Fruit fly (Drosophila melanogaster) whole organism, embryonic: Measurements from ENCODE around the gene CG9760.

Source experiments
- CG10462 ChIP-seq: fragments of 200-800 bp; sonication (Bioruptor generic); optimal IDR thresholded peaks from 2 replicates; lab custom pipeline; 2016; ENCODE audit warnings: missing biosample characterization, missing genetic modification characterization
- CG11247 ChIP-seq: fragments of 200-800 bp; sonication (Bioruptor generic); IDR thresholded peaks from 2 replicates; pipeline ENCODE4 v1.3.6; 2022; ENCODE audit warnings: missing biosample characterization, missing genetic modification characterization
- CG13424 ChIP-seq: fragments of 200-800 bp; sonication (Bioruptor generic); optimal IDR thresholded peaks from 2 replicates; lab custom pipeline; 2019; ENCODE audit warnings: missing biosample characterization, mild to moderate bottlenecking, missing genetic modification characterization, moderate library complexity
- CG13894 ChIP-seq: fragments of 200-800 bp; sonication (Bioruptor generic); optimal IDR thresholded peaks from 3 replicates; lab custom pipeline; 2018; ENCODE audit warnings: missing biosample characterization, mild to moderate bottlenecking, missing genetic modification characterization, moderate library complexity
- CG14050 ChIP-seq: fragments of 200-800 bp; sonication (Bioruptor generic); IDR thresholded peaks from 3 replicates; pipeline ENCODE4 v1.3.6; 2022; ENCODE audit warnings: missing biosample characterization, missing genetic modification characterization
- CG14441 ChIP-seq: fragments of 200-800 bp; sonication (Bioruptor generic); IDR thresholded peaks from 2 replicates; pipeline ENCODE4 v1.3.6; 2022; ENCODE audit warnings: missing biosample characterization, missing genetic modification characterization
- CG30020 ChIP-seq: fragments of 200-800 bp; optimal IDR thresholded peaks from 2 replicates; lab custom pipeline; 2019; ENCODE audit warnings: missing biosample characterization, mild to moderate bottlenecking, missing genetic modification characterization, moderate library complexity
- CG30403 ChIP-seq: fragments of 200-800 bp; sonication (Bioruptor generic); optimal IDR thresholded peaks from 3 replicates; lab custom pipeline; 2016; ENCODE audit warnings: missing biosample characterization, missing genetic modification characterization
- CG3065 ChIP-seq: fragments of 200-800 bp; sonication (Bioruptor generic); optimal IDR thresholded peaks from 2 replicates; lab custom pipeline; 2016; ENCODE audit warnings: missing biosample characterization, missing genetic modification characterization
- CG3163 ChIP-seq: fragments of 200-800 bp; sonication (Bioruptor generic); optimal IDR thresholded peaks from 3 replicates; lab custom pipeline; 2016; ENCODE audit warnings: missing biosample characterization, missing genetic modification characterization
- CG3838 ChIP-seq: fragments of 200-800 bp; sonication (Bioruptor generic); optimal IDR thresholded peaks from 3 replicates; lab custom pipeline; 2016; ENCODE audit warnings: missing biosample characterization, missing genetic modification characterization
- CG43689 ChIP-seq: fragments of 200-800 bp; sonication (Bioruptor generic); IDR thresholded peaks from 2 replicates; pipeline ENCODE4 v1.3.6; 2022; ENCODE audit warnings: missing biosample characterization, missing genetic modification characterization
- CG7556 ChIP-seq: fragments of 200-800 bp; sonication (Bioruptor generic); optimal IDR thresholded peaks from 2 replicates; lab custom pipeline; 2017; ENCODE audit warnings: missing biosample characterization, mild to moderate bottlenecking, missing genetic modification characterization
- CG7928 ChIP-seq: fragments of 200-800 bp; sonication (Bioruptor generic); optimal IDR thresholded peaks from 2 replicates; lab custom pipeline; 2017; ENCODE audit warnings: missing biosample characterization, mild to moderate bottlenecking, missing genetic modification characterization
- CG9727 ChIP-seq: fragments of 200-800 bp; sonication (Bioruptor generic); optimal IDR thresholded peaks from 3 replicates; lab custom pipeline; 2017; ENCODE audit warnings: missing biosample characterization, mild to moderate bottlenecking, missing genetic modification characterization
- CG9797 ChIP-seq: fragments of 200-800 bp; sonication (Bioruptor generic); optimal IDR thresholded peaks from 3 replicates; lab custom pipeline; 2018; ENCODE audit warnings: missing biosample characterization, mild to moderate bottlenecking, missing genetic modification characterization
- Dbx ChIP-seq: fragments of 200-800 bp; sonication (Bioruptor generic); IDR thresholded peaks from 3 replicates; pipeline ENCODE4 v1.3.6; 2022; ENCODE audit warnings: missing biosample characterization, missing genetic modification characterization
- E2f1 ChIP-seq: fragments of 200-800 bp; sonication (Bioruptor generic); IDR thresholded peaks from 2 replicates; pipeline ENCODE4 v1.3.6; 2022; ENCODE audit warnings: missing biosample characterization, missing genetic modification characterization
- E2f2 ChIP-seq: fragments of 200-800 bp; sonication (Bioruptor generic); IDR thresholded peaks from 2 replicates; pipeline ENCODE4 v1.3.6; 2022; ENCODE audit warnings: missing biosample characterization, missing genetic modification characterization
- Fer2 ChIP-seq: fragments of 200-800 bp; sonication (Bioruptor generic); optimal IDR thresholded peaks from 2 replicates; lab custom pipeline; 2018; ENCODE audit warnings: missing biosample characterization, mild to moderate bottlenecking, missing genetic modification characterization, moderate library complexity
- H15 ChIP-seq: fragments of 200-800 bp; sonication (Bioruptor generic); IDR thresholded peaks from 3 replicates; pipeline ENCODE4 v1.3.6; 2022; ENCODE audit warnings: missing biosample characterization, missing genetic modification characterization
- Kr ChIP-seq: fragments of 200-800 bp; sonication (Bioruptor generic); optimal IDR thresholded peaks from 2 replicates; lab custom pipeline; 2017; ENCODE audit warnings: missing biosample characterization, mild to moderate bottlenecking, missing genetic modification characterization
- Med ChIP-seq: fragments of 200-800 bp; sonication (Bioruptor generic); peaks from one replicate; lab custom pipeline; 2016; ENCODE audit warnings: missing biosample characterization, missing genetic modification characterization, mild to moderate bottlenecking, inconsistent platforms, moderate library complexity
- NC2α ChIP-seq: fragments of 200-800 bp; sonication (Bioruptor generic); optimal IDR thresholded peaks from 2 replicates; lab custom pipeline; 2016; ENCODE audit warnings: missing biosample characterization, missing genetic modification characterization
- NC2β ChIP-seq: fragments of 200-800 bp; sonication (Bioruptor generic); optimal IDR thresholded peaks from 2 replicates; lab custom pipeline; 2016; ENCODE audit warnings: missing biosample characterization, missing genetic modification characterization
- Optix ChIP-seq: fragments of 200-800 bp; sonication (Bioruptor generic); IDR thresholded peaks from 3 replicates; pipeline ENCODE4 v1.3.6; 2022; ENCODE audit warnings: missing biosample characterization, missing genetic modification characterization
- PHDP ChIP-seq: fragments of 200-800 bp; sonication (Bioruptor generic); optimal IDR thresholded peaks from 3 replicates; lab custom pipeline; 2018; ENCODE audit warnings: missing biosample characterization, mild to moderate bottlenecking, missing genetic modification characterization, moderate library complexity
- Scr ChIP-seq: fragments of 200-800 bp; sonication (Bioruptor generic); IDR thresholded peaks from 2 replicates; pipeline ENCODE4 v1.3.6; 2022; ENCODE audit warnings: missing biosample characterization, missing genetic modification characterization; ENCODE audit not compliant: partially characterized antibody
- Xbp1 ChIP-seq: fragments of 200-800 bp; sonication (Bioruptor generic); optimal IDR thresholded peaks from 3 replicates; lab custom pipeline; 2016; ENCODE audit warnings: missing biosample characterization, mild to moderate bottlenecking, missing genetic modification characterization
- cad ChIP-seq: fragments of >200 bp; optimal IDR thresholded peaks from 2 replicates; lab custom pipeline; 2017; ENCODE audit warnings: missing biosample characterization, missing genetic modification characterization
- caup ChIP-seq: fragments of 200-800 bp; sonication (Bioruptor generic); optimal IDR thresholded peaks from 3 replicates; lab custom pipeline; 2017; ENCODE audit warnings: missing biosample characterization, mild to moderate bottlenecking, missing genetic modification characterization, moderate library complexity; ENCODE audit not compliant: severe bottlenecking
- chif ChIP-seq, 2 experiments: fragments of 200-800 bp; sonication (Bioruptor generic); optimal IDR thresholded peaks; 3 replicates each; lab custom pipeline; 2016; ENCODE audit warnings: missing biosample characterization in 2 of 2, missing genetic modification characterization in 2 of 2
- ci ChIP-seq: fragments of 200-800 bp; sonication (Bioruptor generic); IDR thresholded peaks from 3 replicates; pipeline ENCODE4 v1.3.6; 2022; ENCODE audit warnings: missing biosample characterization, missing genetic modification characterization
- dysf ChIP-seq: fragments of 200-800 bp; sonication (Bioruptor generic); IDR thresholded peaks from 3 replicates; pipeline ENCODE4 v1.3.6; 2022; ENCODE audit warnings: missing biosample characterization, missing genetic modification characterization
- eve ChIP-seq, 2 experiments: fragments of >200 bp; optimal IDR thresholded peaks; 2 replicates each; lab custom pipeline; 2017; ENCODE audit warnings: missing biosample characterization in 2 of 2, missing genetic modification characterization in 2 of 2
- gro ChIP-seq: fragments of 200-800 bp; sonication (Bioruptor generic); optimal IDR thresholded peaks from 2 replicates; lab custom pipeline; 2016; ENCODE audit warnings: missing biosample characterization, missing genetic modification characterization
- jing ChIP-seq: fragments of 200-800 bp; sonication (Bioruptor generic); optimal IDR thresholded peaks from 2 replicates; lab custom pipeline; 2018; ENCODE audit warnings: missing biosample characterization, mild to moderate bottlenecking, missing genetic modification characterization
- lmd ChIP-seq: fragments of 200-800 bp; sonication (Bioruptor generic); IDR thresholded peaks from 2 replicates; pipeline ENCODE4 v1.3.6; 2022; ENCODE audit warnings: missing biosample characterization, missing genetic modification characterization
- mam ChIP-seq: fragments of 200-800 bp; sonication (Bioruptor generic); optimal IDR thresholded peaks from 3 replicates; lab custom pipeline; 2016; ENCODE audit warnings: missing biosample characterization, missing genetic modification characterization
- nau ChIP-seq: fragments of 200-800 bp; sonication (Bioruptor generic); optimal IDR thresholded peaks from 3 replicates; lab custom pipeline; 2017; ENCODE audit warnings: missing biosample characterization, mild to moderate bottlenecking, missing genetic modification characterization, missing genetic modification reagents
- nerfin-1 ChIP-seq: fragments of 200-800 bp; sonication (Bioruptor generic); optimal IDR thresholded peaks from 3 replicates; lab custom pipeline; 2019; ENCODE audit warnings: missing biosample characterization, mild to moderate bottlenecking, missing genetic modification characterization, moderate library complexity
- nerfin-2 ChIP-seq: fragments of 200-800 bp; sonication (Bioruptor generic); IDR thresholded peaks from 2 replicates; pipeline ENCODE4 v1.3.6; 2022; ENCODE audit warnings: missing biosample characterization, missing genetic modification characterization; ENCODE audit not compliant: partially characterized antibody
- nmo ChIP-seq: fragments of 200-800 bp; sonication (Bioruptor generic); optimal IDR thresholded peaks from 2 replicates; lab custom pipeline; 2018; ENCODE audit warnings: missing biosample characterization, mild to moderate bottlenecking, missing genetic modification characterization, moderate library complexity
- ranshi ChIP-seq: fragments of 200-800 bp; sonication (Bioruptor generic); IDR thresholded peaks from 2 replicates; pipeline ENCODE4 v1.3.6; 2022; ENCODE audit warnings: missing biosample characterization, missing genetic modification characterization
- row ChIP-seq: fragments of 200-800 bp; sonication (Bioruptor generic); IDR thresholded peaks from 3 replicates; pipeline ENCODE4 v1.3.6; 2022; ENCODE audit warnings: missing biosample characterization, missing genetic modification characterization
- sens ChIP-seq: fragments of 200-800 bp; sonication (Bioruptor generic); peaks from one replicate; lab custom pipeline; 2016; ENCODE audit warnings: missing biosample characterization, missing genetic modification characterization
- slbo ChIP-seq: fragments of 200-800 bp; sonication (Bioruptor generic); IDR thresholded peaks from 2 replicates; pipeline ENCODE4 v1.3.6; 2022; ENCODE audit warnings: missing biosample characterization, missing genetic modification characterization
- ssp ChIP-seq: fragments of 200-800 bp; sonication (Bioruptor generic); IDR thresholded peaks from 2 replicates; pipeline ENCODE4 v1.3.6; 2022; ENCODE audit warnings: missing biosample characterization, missing genetic modification characterization
- unc-4 ChIP-seq: fragments of 200-800 bp; sonication (Bioruptor generic); IDR thresholded peaks from 2 replicates; pipeline ENCODE4 v1.3.6; 2022; ENCODE audit warnings: missing biosample characterization, missing genetic modification characterization; ENCODE audit not compliant: partially characterized antibody
- vfl ChIP-seq: fragments of 200-800 bp; sonication (Bioruptor generic); optimal IDR thresholded peaks from 2 replicates; lab custom pipeline; 2016; ENCODE audit warnings: missing biosample characterization, missing genetic modification characterization
- zen ChIP-seq: fragments of 200-800 bp; sonication (Bioruptor generic); optimal IDR thresholded peaks from 3 replicates; lab custom pipeline; 2018; ENCODE audit warnings: missing biosample characterization, mild to moderate bottlenecking, missing genetic modification characterization, moderate library complexity
- zen2 ChIP-seq: fragments of 200-800 bp; sonication (Bioruptor generic); IDR thresholded peaks from 3 replicates; pipeline ENCODE4 v1.3.6; 2022; ENCODE audit warnings: missing biosample characterization, missing genetic modification characterization; ENCODE audit not compliant: partially characterized antibody

The CG9760 gene

dm6 chr3L:12163082-12163481 lies 453 bp downstream of the CG9760 start (continued):
- no peak for TF ChIP-seq CG10462 (GFP tag; lab: Kevin White, UChicago)
- TF ChIP-seq ranshi (GFP tag; lab: Robert Waterston, UW), result no peak
- no peak for TF ChIP-seq CG9727 (GFP tag; lab: Kevin White, UChicago)
- no peak for TF ChIP-seq CG30020 (tag; lab: Kevin White, UChicago)
- 0 out of 2 replicates have a peak, but pooled peaks have one; percentile 6 for TF ChIP-seq E2f1
- no peak for TF ChIP-seq Fer2
- no peak for TF ChIP-seq vfl (GFP tag; lab: Kevin White, UChicago)
- no peak for TF ChIP-seq Scr (GFP tag; lab: Robert Waterston, UW)
- no peak for TF ChIP-seq gro (GFP tag; lab: Kevin White, UChicago)
- TF ChIP-seq ssp, result peak; percentile 38
- no peak for TF ChIP-seq CG3065
- TF ChIP-seq nau, result no peak
- no peak for TF ChIP-seq cad (GFP tag; lab: Kevin White, UChicago)
- peak; percentile 13; the same call in 1 of the 3 replicates for TF ChIP-seq CG14050 (GFP tag; lab: Robert Waterston, UW)
- no peak for TF ChIP-seq CG13894
- TF ChIP-seq CG30403, result peak; percentile 11
- TF ChIP-seq zen, result no peak
- TF ChIP-seq PHDP, result no peak
- TF ChIP-seq eve (GFP tag; optimal IDR thresholded peaks at IDR 0.05; lab: Kevin White, UChicago), result no peak
- TF ChIP-seq caup (GFP tag; lab: Kevin White, UChicago), result no peak
- peak; percentile 68 for TF ChIP-seq sens
- TF ChIP-seq Optix, result no peak
- no peak for TF ChIP-seq Xbp1 (GFP tag; lab: Kevin White, UChicago)
- no peak for TF ChIP-seq CG9797 (GFP tag; lab: Kevin White, UChicago)
- TF ChIP-seq CG7928 (GFP tag; lab: Kevin White, UChicago), result no peak
- TF ChIP-seq CG7556 (GFP tag; lab: Kevin White, UChicago), result peak; percentile 31
- TF ChIP-seq nerfin-2 (GFP tag; lab: Robert Waterston, UW), result no peak
- TF ChIP-seq CG11247 (GFP tag; lab: Robert Waterston, UW), result no peak
- TF ChIP-seq CG3838 (GFP tag; lab: Kevin White, UChicago), result no peak
- no peak for TF ChIP-seq CG3163 (GFP tag; lab: Kevin White, UChicago)
- no peak for TF ChIP-seq unc-4 (GFP tag; lab: Robert Waterston, UW)
- 0 out of 2 replicates have a peak, but pooled peaks have one; percentile 15 for TF ChIP-seq lmd
- 0 out of 3 replicates have a peak, but pooled peaks have one; percentile 25 for TF ChIP-seq H15 (GFP tag; lab: Robert Waterston, UW)
- TF ChIP-seq NC2β, result no peak
- no peak for TF ChIP-seq NC2α (GFP tag; lab: Kevin White, UChicago)
- no peak for TF ChIP-seq E2f2
- no peak for TF ChIP-seq Kr
- TF ChIP-seq row (GFP tag; lab: Robert Waterston, UW), result peak; percentile 13; the same call in 1 of the 3 replicates
- 0 out of 2 replicates have a peak, but pooled peaks have one; percentile 18 for TF ChIP-seq slbo
- no peak for TF ChIP-seq zen2
- TF ChIP-seq Med, result peak; percentile 49
- TF ChIP-seq nerfin-1 (tag; lab: Kevin White, UChicago), result no peak
- 0 out of 2 replicates have a peak, but pooled peaks have one; percentile 4 for TF ChIP-seq CG14441 (GFP tag; lab: Robert Waterston, UW)
- no peak for TF ChIP-seq mam (GFP tag; lab: Kevin White, UChicago)
- TF ChIP-seq chif (GFP tag; optimal IDR thresholded peaks at IDR 0.05; lab: Kevin White, UChicago), result no peak
- no peak for TF ChIP-seq jing (GFP tag; lab: Kevin White, UChicago)
- peak; percentile 46; the same call in 2 of the 3 replicates for TF ChIP-seq ci
- 0 out of 3 replicates have a peak, but pooled peaks have one; percentile 20 for TF ChIP-seq dysf (GFP tag; lab: Robert Waterston, UW)
- no peak for TF ChIP-seq Dbx (GFP tag; lab: Robert Waterston, UW)
- peak; percentile 41 for TF ChIP-seq nmo (GFP tag; lab: Kevin White, UChicago)
- no peak for TF ChIP-seq CG13424 (tag; lab: Kevin White, UChicago)
- TF ChIP-seq CG43689 (GFP tag; lab: Robert Waterston, UW), result no peak
